Worm (Caenorhabditis elegans) whole organism, early embryonic: ENCODE data around the gene F22F1.3.

Experiments
- B0310.2 ChIP-seq: sonication (generic microtip); optimal IDR thresholded peaks from 2 replicates; lab custom pipeline; 2016; ENCODE audit warnings: mild to moderate bottlenecking, missing genetic modification characterization, missing compliant biosample characterization
- aly-1 ChIP-seq: sonication (generic microtip); optimal IDR thresholded peaks from 2 replicates; lab custom pipeline; 2016; ENCODE audit warnings: missing genetic modification characterization, missing compliant biosample characterization
- ama-1 ChIP-seq: fragments of 150-350 bp; optimal IDR thresholded peaks from 2 replicates; lab custom pipeline; 2014
- ceh-13 ChIP-seq: fragments of 200-800 bp; sonication (Bioruptor generic); optimal IDR thresholded peaks from 2 replicates; lab custom pipeline; 2018; ENCODE audit warnings: mild to moderate bottlenecking, missing genetic modification characterization, missing compliant biosample characterization
- ceh-36 ChIP-seq: sonication (generic microtip); optimal IDR thresholded peaks from 2 replicates; lab custom pipeline; 2016; ENCODE audit warnings: missing genetic modification characterization, inconsistent platforms, missing compliant biosample characterization
- flt-1 ChIP-seq: fragments of 200-800 bp; sonication (Bioruptor generic); IDR thresholded peaks from 2 replicates; pipeline ENCODE4 v1.3.6; 2022; ENCODE audit warnings: missing genetic modification characterization, missing compliant biosample characterization
- hmbx-1 ChIP-seq: sonication (generic microtip); optimal IDR thresholded peaks from 2 replicates; lab custom pipeline; 2016; ENCODE audit warnings: mild to moderate bottlenecking, missing genetic modification characterization, missing compliant biosample characterization
- hnd-1 ChIP-seq: sonication (generic microtip); optimal IDR thresholded peaks from 2 replicates; lab custom pipeline; 2016; ENCODE audit warnings: missing genetic modification characterization, missing compliant biosample characterization
- pes-1 ChIP-seq: fragments of 200-800 bp; sonication (Bioruptor generic); IDR thresholded peaks from 2 replicates; pipeline ENCODE4 v1.3.6; 2022; ENCODE audit warnings: missing genetic modification reagents, missing genetic modification characterization, missing compliant biosample characterization
- scrt-1 ChIP-seq: fragments of 200-800 bp; sonication (Bioruptor generic); IDR thresholded peaks from 2 replicates; pipeline ENCODE4 v1.3.6; 2022; ENCODE audit warnings: missing genetic modification characterization, missing compliant biosample characterization
- tbx-11 ChIP-seq: fragments of 200-800 bp; sonication (Bioruptor generic); IDR thresholded peaks from 2 replicates; pipeline ENCODE4 v1.3.6; 2022; ENCODE audit warnings: missing genetic modification characterization, missing compliant biosample characterization
- tbx-37 ChIP-seq: fragments of 200-800 bp; sonication (Bioruptor generic); conservative IDR thresholded peaks from 2 replicates; pipeline ENCODE4 v1.3.6; 2022; ENCODE audit warnings: missing genetic modification reagents, missing genetic modification characterization, missing compliant biosample characterization

DNA sequence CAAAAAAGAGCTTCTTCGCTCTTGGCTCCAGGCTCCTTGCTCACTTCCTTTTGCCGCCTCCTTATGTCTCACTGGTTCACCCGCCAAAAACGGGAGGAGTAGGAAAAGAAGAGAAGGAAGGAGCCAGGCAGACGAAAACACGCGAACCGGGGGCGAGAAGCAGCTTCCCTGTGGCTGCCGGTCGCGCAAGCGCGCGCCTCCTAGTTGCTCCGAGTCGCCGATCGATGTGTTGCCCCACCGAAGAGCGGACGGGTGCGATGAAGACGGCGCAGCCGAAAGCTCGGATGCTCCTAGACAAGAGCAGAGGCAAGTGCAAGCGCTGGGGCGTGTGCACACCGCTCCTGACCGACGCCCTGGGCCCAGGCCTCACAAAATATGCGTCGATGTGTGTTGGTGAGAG lies 682 bp upstream of the F22F1.3 start:
- no peak for TF ChIP-seq hmbx-1 (tag; lab: Kevin White, UChicago)
- peak; percentile 3 for TF ChIP-seq aly-1
- TF ChIP-seq ama-1 (lab: Kevin White, UChicago) = no peak
- TF ChIP-seq tbx-11 (GFP tag; lab: Robert Waterston, UW) = no peak
- TF ChIP-seq scrt-1 (GFP tag; lab: Robert Waterston, UW) = no peak
- TF ChIP-seq hnd-1 (tag; lab: Kevin White, UChicago) = no peak
- TF ChIP-seq flt-1 (GFP tag; lab: Robert Waterston, UW) = no peak
- no peak for TF ChIP-seq tbx-37
- no peak for TF ChIP-seq B0310.2
- TF ChIP-seq pes-1 (GFP tag; lab: Robert Waterston, UW) = no peak; the same call in 1 of the 2 replicates
- no peak for TF ChIP-seq ceh-36 (tag; lab: Kevin White, UChicago)
- TF ChIP-seq ceh-13 (GFP tag; lab: Kevin White, UChicago) = no peak
